Worm (Caenorhabditis elegans) whole organism, mixed stage, embryonic: Measurements from ENCODE around the gene col-44.

Experiments
- ceh-43 ChIP-seq: fragments of 200-800 bp; sonication (Bioruptor generic); optimal IDR thresholded peaks from 2 replicates; lab custom pipeline; 2018; ENCODE audit warnings: mild to moderate bottlenecking, missing genetic modification characterization, moderate library complexity, missing compliant biosample characterization
- pha-4 ChIP-seq: fragments of 150-350 bp; optimal IDR thresholded peaks from 2 replicates; lab custom pipeline; 2018; ENCODE audit warnings: missing biosample characterization, missing genetic modification reagents, missing genetic modification characterization

DNA sequence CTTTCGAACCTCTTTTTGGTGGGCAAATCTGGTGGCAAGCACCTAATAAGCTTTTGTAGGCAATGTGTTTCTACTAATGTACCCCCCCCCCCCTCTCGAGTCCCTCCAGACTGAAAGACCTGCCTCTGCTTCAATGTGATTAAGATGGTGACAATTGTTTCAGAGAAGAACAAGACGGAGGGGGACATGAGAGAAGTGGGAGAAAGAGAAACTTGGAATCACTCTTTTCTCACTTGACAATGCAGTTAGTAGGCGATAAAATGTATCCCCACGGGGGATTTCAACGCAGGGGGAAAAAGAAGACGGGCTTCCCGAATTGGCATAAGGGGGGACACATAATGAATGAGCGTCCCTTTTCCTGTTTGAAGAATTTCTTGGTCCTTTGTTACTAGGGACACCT lies 41.0 kb downstream of the col-44 start:
- TF ChIP-seq pha-4 (no peak), ceh-43 (GFP tag; lab: Kevin White, UChicago) (no peak)
